Fruit fly (Drosophila melanogaster) whole organism, embryonic: Measurements from ENCODE around the gene Grx5.

Experiments used
- Atf3 ChIP-seq: fragments of 200-800 bp; sonication (Bioruptor generic); optimal IDR thresholded peaks from 3 replicates; lab custom pipeline; 2016; ENCODE audit warnings: missing biosample characterization, missing genetic modification characterization
- Blimp-1 ChIP-seq: fragments of 200-800 bp; sonication (Bioruptor generic); optimal IDR thresholded peaks from 3 replicates; lab custom pipeline; 2018; ENCODE audit warnings: missing biosample characterization, missing genetic modification characterization, mild to moderate bottlenecking, moderate library complexity, missing genetic modification reagents
- CG10147 ChIP-seq: fragments of 200-800 bp; sonication (Bioruptor generic); optimal IDR thresholded peaks from 2 replicates; lab custom pipeline; 2019; ENCODE audit warnings: missing biosample characterization, mild to moderate bottlenecking, missing genetic modification characterization, moderate library complexity
- CG10209 ChIP-seq: fragments of 200-800 bp; sonication (Bioruptor generic); optimal IDR thresholded peaks from 3 replicates; lab custom pipeline; 2017; ENCODE audit warnings: missing biosample characterization, mild to moderate bottlenecking, missing genetic modification characterization, missing genetic modification reagents
- CG10267 ChIP-seq: fragments of 200-800 bp; sonication (Bioruptor generic); optimal IDR thresholded peaks from 2 replicates; lab custom pipeline; 2018; ENCODE audit warnings: missing biosample characterization, mild to moderate bottlenecking, missing genetic modification characterization, moderate library complexity
- CG10431 ChIP-seq: fragments of 200-800 bp; sonication (Bioruptor generic); optimal IDR thresholded peaks from 3 replicates; lab custom pipeline; 2018; ENCODE audit warnings: missing biosample characterization, mild to moderate bottlenecking, missing genetic modification characterization
- CG10959 ChIP-seq: fragments of 200-800 bp; sonication (Bioruptor generic); IDR thresholded peaks from 2 replicates; pipeline ENCODE4 v1.3.6; 2022; ENCODE audit warnings: missing biosample characterization, missing genetic modification characterization
- CG11085 ChIP-seq: fragments of 200-800 bp; sonication (Bioruptor generic); IDR thresholded peaks from 2 replicates; pipeline ENCODE4 v1.3.6; 2022; ENCODE audit warnings: missing biosample characterization, missing genetic modification characterization
- CG12104 ChIP-seq: fragments of 200-800 bp; sonication (Bioruptor generic); optimal IDR thresholded peaks from 3 replicates; lab custom pipeline; 2016; ENCODE audit warnings: missing biosample characterization, missing genetic modification characterization
- CG15073 ChIP-seq: fragments of 200-800 bp; sonication (Bioruptor generic); optimal IDR thresholded peaks from 2 replicates; lab custom pipeline; 2016; ENCODE audit warnings: missing biosample characterization, missing genetic modification characterization
- CG15514 ChIP-seq: fragments of 200-800 bp; sonication (Bioruptor generic); optimal IDR thresholded peaks from 3 replicates; lab custom pipeline; 2017; ENCODE audit warnings: missing biosample characterization, missing genetic modification characterization, mild to moderate bottlenecking, moderate library complexity, missing genetic modification reagents
- CG31388 ChIP-seq: fragments of 200-800 bp; sonication (Bioruptor generic); optimal IDR thresholded peaks from 2 replicates; lab custom pipeline; 2016; ENCODE audit warnings: missing biosample characterization, missing genetic modification characterization
- CG32772 ChIP-seq: fragments of 200-800 bp; sonication (Bioruptor generic); IDR thresholded peaks from 2 replicates; pipeline ENCODE4 v1.3.6; 2022; ENCODE audit warnings: missing biosample characterization, missing genetic modification characterization
- CG34376 ChIP-seq: fragments of 200-800 bp; sonication (Bioruptor generic); optimal IDR thresholded peaks from 2 replicates; lab custom pipeline; 2018; ENCODE audit warnings: missing biosample characterization, mild to moderate bottlenecking, missing genetic modification characterization
- CG34422 ChIP-seq: fragments of 200-800 bp; sonication (Bioruptor generic); IDR thresholded peaks from 3 replicates; pipeline ENCODE4 v1.3.6; 2022; ENCODE audit warnings: missing biosample characterization, missing genetic modification characterization
- CG4854 ChIP-seq: fragments of 200-800 bp; sonication (Bioruptor generic); optimal IDR thresholded peaks from 2 replicates; lab custom pipeline; 2016; ENCODE audit warnings: missing biosample characterization, missing genetic modification characterization, inconsistent platforms
- CG9876 ChIP-seq: fragments of 200-800 bp; sonication (Bioruptor generic); optimal IDR thresholded peaks from 2 replicates; lab custom pipeline; 2016; ENCODE audit warnings: missing biosample characterization, missing genetic modification characterization
- CHES-1-like ChIP-seq: fragments of 200-800 bp; sonication (Bioruptor generic); optimal IDR thresholded peaks from 2 replicates; lab custom pipeline; 2016; ENCODE audit warnings: missing biosample characterization, missing genetic modification characterization
- ERR ChIP-seq: fragments of 200-800 bp; sonication (Bioruptor generic); optimal IDR thresholded peaks from 2 replicates; lab custom pipeline; 2016; ENCODE audit warnings: missing biosample characterization, missing genetic modification characterization
- Ets97D ChIP-seq: fragments of 200-800 bp; sonication (Bioruptor generic); optimal IDR thresholded peaks from 3 replicates; lab custom pipeline; 2016; ENCODE audit warnings: missing biosample characterization, missing genetic modification characterization
- HLHmδ ChIP-seq: fragments of 200-800 bp; sonication (Bioruptor generic); optimal IDR thresholded peaks from 2 replicates; lab custom pipeline; 2018; ENCODE audit warnings: missing biosample characterization, mild to moderate bottlenecking, missing genetic modification characterization, moderate library complexity
- Hr51 ChIP-seq, 2 experiments: fragments of 200-800 bp; sonication (Bioruptor generic); optimal IDR thresholded peaks; 2 replicates in 1 of 2; 3 replicates in 1 of 2; lab custom pipeline; 2016 to 2018; ENCODE audit warnings: missing biosample characterization in 2 of 2, missing genetic modification characterization in 2 of 2, mild to moderate bottlenecking in 1 of 2, moderate library complexity in 1 of 2
- MBD-R2 ChIP-seq: fragments of 200-800 bp; sonication (Bioruptor generic); IDR thresholded peaks from 2 replicates; pipeline ENCODE4 v1.3.6; 2022; ENCODE audit warnings: missing biosample characterization, missing genetic modification characterization
- MESR4 ChIP-seq: fragments of 200-800 bp; sonication (Bioruptor generic); optimal IDR thresholded peaks from 2 replicates; lab custom pipeline; 2018; ENCODE audit warnings: missing biosample characterization, mild to moderate bottlenecking, missing genetic modification characterization, moderate library complexity
- Nf-YB ChIP-seq: fragments of 200-800 bp; sonication (Bioruptor generic); optimal IDR thresholded peaks from 3 replicates; lab custom pipeline; 2019; ENCODE audit warnings: missing biosample characterization, mild to moderate bottlenecking, missing genetic modification characterization, moderate library complexity
- TFAM ChIP-seq: fragments of 200-800 bp; sonication (Bioruptor generic); optimal IDR thresholded peaks from 2 replicates; lab custom pipeline; 2017; ENCODE audit warnings: missing biosample characterization, missing genetic modification characterization, inconsistent platforms
- Taf1 ChIP-seq: fragments of 200-800 bp; sonication (Bioruptor generic); IDR thresholded peaks from 2 replicates; pipeline ENCODE4 v1.3.6; 2022; ENCODE audit warnings: missing biosample characterization, missing genetic modification characterization
- aop ChIP-seq: fragments of 200-800 bp; sonication (Bioruptor generic); IDR thresholded peaks from 2 replicates; pipeline ENCODE4 v1.3.6; 2022; ENCODE audit warnings: missing biosample characterization, missing genetic modification characterization
- ash1 ChIP-seq: fragments of 200-800 bp; sonication (Bioruptor generic); optimal IDR thresholded peaks from 2 replicates; lab custom pipeline; 2018; ENCODE audit warnings: missing biosample characterization, mild to moderate bottlenecking, missing genetic modification characterization
- crc ChIP-seq: fragments of 200-800 bp; sonication (Bioruptor generic); optimal IDR thresholded peaks from 2 replicates; lab custom pipeline; 2016; ENCODE audit warnings: missing biosample characterization, missing genetic modification characterization
- dan ChIP-seq: fragments of 200-800 bp; sonication (Bioruptor generic); IDR thresholded peaks from 2 replicates; pipeline ENCODE4 v1.3.6; 2022; ENCODE audit warnings: missing biosample characterization, missing genetic modification characterization
- dati ChIP-seq: fragments of 200-800 bp; sonication (Bioruptor generic); IDR thresholded peaks from 2 replicates; pipeline ENCODE4 v1.3.6; 2022; ENCODE audit warnings: missing biosample characterization, missing genetic modification characterization
- exex ChIP-seq: fragments of 200-800 bp; sonication (Bioruptor generic); optimal IDR thresholded peaks from 4 replicates; lab custom pipeline; 2018; ENCODE audit warnings: missing biosample characterization, mild to moderate bottlenecking, missing genetic modification characterization, moderate library complexity
- gcm ChIP-seq: fragments of 200-800 bp; sonication (Bioruptor generic); optimal IDR thresholded peaks from 2 replicates; lab custom pipeline; 2019; ENCODE audit warnings: missing biosample characterization, mild to moderate bottlenecking, missing genetic modification characterization, moderate library complexity
- inv ChIP-seq: fragments of 200-800 bp; sonication (Bioruptor generic); IDR thresholded peaks from 2 replicates; pipeline ENCODE4 v1.3.6; 2022; ENCODE audit warnings: missing biosample characterization, missing genetic modification characterization; ENCODE audit not compliant: partially characterized antibody
- knrl ChIP-seq: fragments of 200-800 bp; sonication (Bioruptor generic); IDR thresholded peaks from 3 replicates; pipeline ENCODE4 v1.3.6; 2022; ENCODE audit warnings: missing biosample characterization, missing genetic modification characterization; ENCODE audit not compliant: partially characterized antibody
- odd ChIP-seq: fragments of 200-800 bp; sonication (Bioruptor generic); optimal IDR thresholded peaks from 2 replicates; lab custom pipeline; 2017; ENCODE audit warnings: missing biosample characterization, mild to moderate bottlenecking, missing genetic modification characterization
- peb ChIP-seq: fragments of 200-800 bp; sonication (Bioruptor generic); IDR thresholded peaks from 2 replicates; pipeline ENCODE4 v1.3.6; 2022; ENCODE audit warnings: missing biosample characterization, missing genetic modification characterization
- pros ChIP-seq: fragments of 200-800 bp; sonication (Bioruptor generic); optimal IDR thresholded peaks from 3 replicates; lab custom pipeline; 2019; ENCODE audit warnings: missing biosample characterization, mild to moderate bottlenecking, missing genetic modification characterization, moderate library complexity
- sens-2 ChIP-seq: fragments of 200-800 bp; sonication (Bioruptor generic); IDR thresholded peaks from 2 replicates; pipeline ENCODE4 v1.3.6; 2022; ENCODE audit warnings: missing biosample characterization, missing genetic modification characterization
- stc ChIP-seq: fragments of 200-800 bp; sonication (Bioruptor generic); IDR thresholded peaks from 2 replicates; pipeline ENCODE4 v1.3.6; 2022; ENCODE audit warnings: missing biosample characterization, missing genetic modification characterization
- stwl ChIP-seq: fragments of 200-800 bp; sonication (Bioruptor generic); optimal IDR thresholded peaks from 3 replicates; lab custom pipeline; 2018; ENCODE audit warnings: missing biosample characterization, mild to moderate bottlenecking, missing genetic modification characterization, moderate library complexity
- tio ChIP-seq: fragments of 200-800 bp; sonication (Bioruptor generic); optimal IDR thresholded peaks from 2 replicates; lab custom pipeline; 2017; ENCODE audit warnings: missing biosample characterization, missing genetic modification characterization, inconsistent platforms
- tll ChIP-seq, 2 experiments: fragments of 200-800 bp in 1 of 2; fragments of >200 bp in 1 of 2; sonication (Bioruptor generic) in 1 of 2; optimal IDR thresholded peaks; 2 replicates each; lab custom pipeline; 2017 to 2019; ENCODE audit warnings: missing biosample characterization in 2 of 2, missing genetic modification characterization in 2 of 2, mild to moderate bottlenecking in 1 of 2, moderate library complexity in 1 of 2
- tna ChIP-seq: fragments of 200-800 bp; sonication (Bioruptor generic); IDR thresholded peaks from 2 replicates; pipeline ENCODE4 v1.3.6; 2022; ENCODE audit warnings: missing biosample characterization, missing genetic modification characterization; ENCODE audit not compliant: partially characterized antibody
- tup ChIP-seq: fragments of 200-800 bp; sonication (Bioruptor generic); optimal IDR thresholded peaks from 2 replicates; lab custom pipeline; 2016; ENCODE audit warnings: missing biosample characterization, mild to moderate bottlenecking, missing genetic modification characterization, moderate library complexity
- unpg ChIP-seq: fragments of 200-800 bp; sonication (Bioruptor generic); optimal IDR thresholded peaks from 3 replicates; lab custom pipeline; 2018; ENCODE audit warnings: missing biosample characterization, mild to moderate bottlenecking, missing genetic modification characterization, moderate library complexity
- wdn ChIP-seq: fragments of 200-800 bp; sonication (Bioruptor generic); IDR thresholded peaks from 2 replicates; pipeline ENCODE4 v1.3.6; 2022; ENCODE audit warnings: missing biosample characterization, missing genetic modification characterization
- zen ChIP-seq: fragments of 200-800 bp; sonication (Bioruptor generic); optimal IDR thresholded peaks from 3 replicates; lab custom pipeline; 2018; ENCODE audit warnings: missing biosample characterization, mild to moderate bottlenecking, missing genetic modification characterization, moderate library complexity

The Grx5 gene

dm6 chrX:14825922-14826617 is 11.9 kb downstream of the Grx5 start, which contains the start of gene rut (continued):
- TF ChIP-seq CG9876 (GFP tag; lab: Kevin White, UChicago) (no peak), Atf3 (no peak), unpg (GFP tag; lab: Kevin White, UChicago) (no peak), CG15514 (GFP tag; lab: Kevin White, UChicago) (peak; percentile 69), tup (no peak), CG31388 (GFP tag; lab: Kevin White, UChicago) (no peak), crc (GFP tag; lab: Kevin White, UChicago) (no peak), ERR (GFP tag; lab: Kevin White, UChicago) (no peak), CG15073 (GFP tag; lab: Kevin White, UChicago) (no peak), tna (GFP tag; lab: Robert Waterston, UW) (peak; percentile 93), Taf1 (GFP tag; lab: Robert Waterston, UW) (no peak), tll (GFP tag; optimal IDR thresholded peaks at IDR 0.05; lab: Kevin White, UChicago) (no peak), CG34422 (GFP tag; lab: Robert Waterston, UW) (peak; percentile 64; the same call in 1 of the 3 replicates), CHES-1-like (GFP tag; lab: Kevin White, UChicago) (no peak), sens-2 (GFP tag; lab: Robert Waterston, UW) (no peak), CG12104 (GFP tag; lab: Kevin White, UChicago) (no peak), CG10431 (GFP tag; lab: Kevin White, UChicago) (no peak), CG10209 (GFP tag; lab: Kevin White, UChicago) (no peak), Nf-YB (GFP tag; lab: Kevin White, UChicago) (no peak), Blimp-1 (no peak), CG34376 (no peak), knrl (GFP tag; lab: Robert Waterston, UW) (peak; percentile 97), inv (GFP tag; lab: Robert Waterston, UW) (peak; percentile 97), pros (no peak), stwl (tag; lab: Kevin White, UChicago) (peak; percentile 11), odd (no peak), gcm (no peak), CG10147 (GFP tag; lab: Kevin White, UChicago) (no peak), CG4854 (GFP tag; lab: Kevin White, UChicago) (no peak), CG10267 (no peak), ash1 (GFP tag; lab: Kevin White, UChicago) (no peak), Ets97D (peak; percentile 35), tio (GFP tag; lab: Kevin White, UChicago) (no peak), Hr51 (GFP tag; optimal IDR thresholded peaks at IDR 0.05; lab: Kevin White, UChicago) (no peak), TFAM (GFP tag; lab: Kevin White, UChicago) (no peak), dati (GFP tag; lab: Robert Waterston, UW) (no peak), zen (tag; lab: Kevin White, UChicago) (no peak), exex (tag; lab: Kevin White, UChicago) (no peak), dan (no peak), CG11085 (GFP tag; lab: Robert Waterston, UW) (peak; percentile 39; the same call in 1 of the 2 replicates), CG10959 (GFP tag; lab: Robert Waterston, UW) (no peak), aop (no peak), HLHmδ (GFP tag; lab: Kevin White, UChicago) (peak; percentile 51), MBD-R2 (GFP tag; lab: Robert Waterston, UW) (peak; percentile 43; the same call in 1 of the 2 replicates), MESR4 (GFP tag; lab: Kevin White, UChicago) (peak; percentile 4), wdn (GFP tag; lab: Robert Waterston, UW) (no peak), CG32772 (GFP tag; lab: Robert Waterston, UW) (no peak), stc (GFP tag; lab: Robert Waterston, UW) (0 out of 2 replicates have a peak, but pooled peaks have one; percentile 26), peb (no peak)
